Worm (Caenorhabditis elegans): Measurements from ENCODE around the gene Y71H2AM.3.
A peak's percentile ranks its signal among the peaks of the same experiment; 100 is the strongest.

The Y71H2AM.3 gene

ce11 chrIII:2787979-2788491, 17.2 kb upstream of the Y71H2AM.3 start, which contains the start of gene tbcc-1:
Gene tbcc-1 (plus strand): TSS chrIII:2788441.
- no peak for TF ChIP-seq dao-5 (tag; optimal IDR thresholded peaks at IDR 0.05)
- no peak for TF ChIP-seq him-1 (tag; optimal IDR thresholded peaks at IDR 0.05)
- TF ChIP-seq W03F9.2 (tag; optimal IDR thresholded peaks at IDR 0.05), result no peak

ce11 chrIII:2794057-2794456, 11.2 kb upstream of the Y71H2AM.3 start:
- TF ChIP-seq him-1 (tag; optimal IDR thresholded peaks at IDR 0.05) (no peak), dao-5 (tag; optimal IDR thresholded peaks at IDR 0.05) (no peak), W03F9.2 (tag; optimal IDR thresholded peaks at IDR 0.05) (no peak)

- TF ChIP-seq dao-5 (tag; optimal IDR thresholded peaks at IDR 0.05) (no peak), W03F9.2 (tag; optimal IDR thresholded peaks at IDR 0.05) (no peak), him-1 (tag; optimal IDR thresholded peaks at IDR 0.05) (no peak)
Measured at ce11 chrIII:2795442-2796023, 9.7 kb upstream of the Y71H2AM.3 start.

ce11 chrIII:2800743-2801142, 4.5 kb upstream of the Y71H2AM.3 start:
- no peak for TF ChIP-seq him-1 (tag; optimal IDR thresholded peaks at IDR 0.05)
- TF ChIP-seq W03F9.2 (tag; optimal IDR thresholded peaks at IDR 0.05), result no peak

ce11 chrIII:2801800-2802515, 3.3 kb upstream of the Y71H2AM.3 start, which contains the start of the genes twk-45 and Y71H2AM.25:
Gene twk-45 (minus strand): TSS chrIII:2801900.
Gene Y71H2AM.25 (plus strand): TSS chrIII:2802465.
- TF ChIP-seq dao-5 (tag; optimal IDR thresholded peaks at IDR 0.05), result no peak
- no peak for TF ChIP-seq W03F9.2 (tag; optimal IDR thresholded peaks at IDR 0.05)
- no peak for TF ChIP-seq him-1 (tag; optimal IDR thresholded peaks at IDR 0.05)

- no peak for TF ChIP-seq dao-5 (tag; optimal IDR thresholded peaks at IDR 0.05)
- peak; percentile 47 for TF ChIP-seq W03F9.2 (tag; optimal IDR thresholded peaks at IDR 0.05)
- TF ChIP-seq him-1 (tag; optimal IDR thresholded peaks at IDR 0.05), result no peak
Measured at ce11 chrIII:2804461-2804860, 769 bp upstream of the Y71H2AM.3 start.

- TF ChIP-seq dao-5 (tag; optimal IDR thresholded peaks at IDR 0.05), result no peak
- TF ChIP-seq him-1 (tag; optimal IDR thresholded peaks at IDR 0.05), result no peak
- no peak for TF ChIP-seq W03F9.2 (tag; optimal IDR thresholded peaks at IDR 0.05)
Measured at ce11 chrIII:2811410-2811809, 6.2 kb downstream of the Y71H2AM.3 start.

ce11 chrIII:2814919-2815554, 9.8 kb downstream of the Y71H2AM.3 start, which contains the start of gene tufm-1:
Gene tufm-1 (minus strand): TSS chrIII:2814969.
- TF ChIP-seq dao-5 (tag; optimal IDR thresholded peaks at IDR 0.05) (no peak), him-1 (tag; optimal IDR thresholded peaks at IDR 0.05) (no peak), W03F9.2 (tag; optimal IDR thresholded peaks at IDR 0.05) (peak; percentile 77)

- TF ChIP-seq him-1 (tag; optimal IDR thresholded peaks at IDR 0.05) (no peak), W03F9.2 (tag; optimal IDR thresholded peaks at IDR 0.05) (no peak), dao-5 (tag; optimal IDR thresholded peaks at IDR 0.05) (no peak)
Measured at ce11 chrIII:2816205-2816923, 11.1 kb downstream of the Y71H2AM.3 start.

- no peak for TF ChIP-seq him-1 (tag; optimal IDR thresholded peaks at IDR 0.05)
Measured at ce11 chrIII:2817847-2818246, 12.6 kb downstream of the Y71H2AM.3 start.

ce11 chrIII:2818980-2819379, 13.8 kb downstream of the Y71H2AM.3 start, which contains the start of gene pipp-4P:
Gene pipp-4P (plus strand): TSS chrIII:2819280.
- TF ChIP-seq W03F9.2 (tag; optimal IDR thresholded peaks at IDR 0.05) (no peak), dao-5 (tag; optimal IDR thresholded peaks at IDR 0.05) (no peak), him-1 (tag; optimal IDR thresholded peaks at IDR 0.05) (no peak)

ce11 chrIII:2826770-2827169, 21.5 kb downstream of the Y71H2AM.3 start, which contains the start of gene Y71H2AM.1:
Gene Y71H2AM.1 (plus strand): TSS chrIII:2827070.
- TF ChIP-seq dao-5 (tag; optimal IDR thresholded peaks at IDR 0.05) (no peak), W03F9.2 (tag; optimal IDR thresholded peaks at IDR 0.05) (no peak), him-1 (tag; optimal IDR thresholded peaks at IDR 0.05) (no peak)

ce11 chrIII:2832483-2832882, 27.3 kb downstream of the Y71H2AM.3 start, which contains the start of gene Y71H2AM.29:
Gene Y71H2AM.29 (plus strand): TSS chrIII:2832783.
- TF ChIP-seq him-1 (tag; optimal IDR thresholded peaks at IDR 0.05) (no peak), dao-5 (tag; optimal IDR thresholded peaks at IDR 0.05) (no peak), W03F9.2 (tag; optimal IDR thresholded peaks at IDR 0.05) (no peak)
